Fruit fly (Drosophila melanogaster) whole organism, larva: ENCODE measurements around the gene CG6462.

ENCODE experiments used
- noc ChIP-seq: fragments of 200-800 bp; sonication (Bioruptor generic); optimal IDR thresholded peaks from 3 replicates; lab custom pipeline; 2019; ENCODE audit warnings: missing biosample characterization, mild to moderate bottlenecking, missing genetic modification characterization, moderate library complexity

CG6462 gene

dm6 chr3L:6082561-6082960, 45.6 kb downstream of the CG6462 start, which contains the start of gene CG13293:
TSS of gene CG13293 (plus strand) at chr3L:6082883.
- TF ChIP-seq noc (tag; lab: Kevin White, UChicago), result no peak

dm6 chr3L:6084446-6084845, 47.5 kb downstream of the CG6462 start:
- no peak for TF ChIP-seq noc (tag; lab: Kevin White, UChicago)

- TF ChIP-seq noc (tag; lab: Kevin White, UChicago), result no peak
Measured at dm6 chr3L:6085157-6085556, 48.2 kb downstream of the CG6462 start.

- no peak for TF ChIP-seq noc (tag; lab: Kevin White, UChicago)
Measured at dm6 chr3L:6085988-6086387, 49.1 kb downstream of the CG6462 start.
